Worm (Caenorhabditis elegans): ENCODE data around the gene F09E5.3.

DNA sequence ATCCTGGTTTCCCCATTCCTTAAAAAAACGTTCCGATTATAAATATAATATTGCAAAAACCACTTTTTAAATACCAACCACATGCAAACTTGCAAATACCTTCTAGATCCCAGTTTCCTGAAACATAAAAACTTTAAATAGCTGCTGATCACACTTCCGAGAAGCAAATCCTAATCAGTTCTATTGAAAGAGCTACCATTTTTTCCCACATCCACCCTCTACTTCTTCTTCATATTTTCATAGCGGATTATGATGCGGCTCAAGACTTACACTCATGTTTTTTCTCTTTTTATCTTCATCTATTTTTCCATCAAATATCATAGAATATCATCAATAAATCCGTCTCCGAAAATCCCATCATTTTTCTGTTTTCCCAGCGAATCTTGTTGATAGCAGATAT, 46.9 kb upstream of the F09E5.3 start:
- no peak for TF ChIP-seq lsy-2 (tag; optimal IDR thresholded peaks at IDR 0.05)
- TF ChIP-seq mxl-2 (GFP tag; conservative IDR thresholded peaks at IDR 0.05), result no peak
- no peak for TF ChIP-seq nhr-237 (tag; optimal IDR thresholded peaks at IDR 0.05)
- TF ChIP-seq tra-1 (GFP tag; IDR thresholded peaks at IDR 0.05), result no peak
- TF ChIP-seq T26A8.4 (GFP tag; IDR thresholded peaks at IDR 0.05), result no peak
- no peak for TF ChIP-seq ama-1 (optimal IDR thresholded peaks at IDR 0.05)
- no peak for TF ChIP-seq nhr-42 (GFP tag; IDR thresholded peaks at IDR 0.05)
- TF ChIP-seq nhr-28 (tag; optimal IDR thresholded peaks at IDR 0.05), result no peak
- no peak for TF ChIP-seq pha-4 (GFP tag; IDR thresholded peaks at IDR 0.05)
- no peak for TF ChIP-seq pha-4 (tag; optimal IDR thresholded peaks at IDR 0.05)
- TF ChIP-seq lin-1 (GFP tag; IDR thresholded peaks at IDR 0.05), result no peak
- TF ChIP-seq snpc-4 (tag; optimal IDR thresholded peaks at IDR 0.05), result no peak
